Worm (Caenorhabditis elegans): ENCODE measurements around the gene duo-1.

ce11 chrV:11521448-11521847, 33.0 kb upstream of the duo-1 start, which contains the start of gene pafo-1:
- TF ChIP-seq snpc-1.2 (GFP tag; IDR thresholded peaks at IDR 0.05) (no peak), unc-130 (GFP tag; optimal IDR thresholded peaks at IDR 0.05) (no peak), zag-1 (tag; optimal IDR thresholded peaks at IDR 0.05) (no peak), F49E8.2 (tag; optimal IDR thresholded peaks at IDR 0.05; ENCODE audit: borderline replicate concordance) (peak; percentile 80), mxl-3 (GFP tag; optimal IDR thresholded peaks at IDR 0.05) (peak; percentile 47), R02D3.7 (tag; optimal IDR thresholded peaks at IDR 0.05) (no peak), pqm-1 (tag; optimal IDR thresholded peaks at IDR 0.05) (no peak), lin-39 (tag; optimal IDR thresholded peaks at IDR 0.05) (no peak), nhr-76 (tag; optimal IDR thresholded peaks at IDR 0.05) (no peak), fkh-10 (GFP tag; optimal IDR thresholded peaks at IDR 0.05) (peak; percentile 57), unc-39 (tag; optimal IDR thresholded peaks at IDR 0.05) (no peak), skn-1 (tag; optimal IDR thresholded peaks at IDR 0.05) (no peak), ces-1 (GFP tag; optimal IDR thresholded peaks at IDR 0.05) (no peak)
